Worm (Caenorhabditis elegans) whole organism, L4/young adult: ENCODE results near the gene ben-1.

ENCODE experiments used
- W03F9.2 ChIP-seq: fragments of 150-350 bp; optimal IDR thresholded peaks from 2 replicates; lab custom pipeline; 2014; ENCODE audit warnings: missing biosample characterization, missing genetic modification characterization
- dao-5 ChIP-seq: sonication (generic microtip); optimal IDR thresholded peaks from 2 replicates; lab custom pipeline; 2016; ENCODE audit warnings: missing genotype, missing genetic modification characterization, moderate library complexity, missing compliant biosample characterization
- him-1 ChIP-seq: sonication (generic microtip); optimal IDR thresholded peaks from 2 replicates; lab custom pipeline; 2016; ENCODE audit warnings: missing genotype, missing genetic modification reagents, missing genetic modification characterization, missing compliant biosample characterization

- TF ChIP-seq W03F9.2 (tag; lab: Kevin White, UChicago), result no peak
- TF ChIP-seq him-1, result no peak
- TF ChIP-seq dao-5, result no peak
Observed at ce11 chrIII:3550364-3550763, 8.9 kb upstream of the ben-1 start.
